Fruit fly (Drosophila melanogaster) whole organism, embryonic: ENCODE results near the gene kkv.
A peak's percentile ranks its signal among the peaks of the same experiment; 100 is the strongest.

Experiments used
- Asciz ChIP-seq: fragments of 200-800 bp; sonication (Bioruptor generic); optimal IDR thresholded peaks from 2 replicates; lab custom pipeline; 2017; ENCODE audit warnings: missing biosample characterization, mild to moderate bottlenecking, missing genetic modification characterization, missing genetic modification reagents
- CG10654 ChIP-seq: fragments of 200-800 bp; sonication (Bioruptor generic); optimal IDR thresholded peaks from 2 replicates; lab custom pipeline; 2016; ENCODE audit warnings: missing biosample characterization, missing genetic modification characterization
- CG11085 ChIP-seq: fragments of 200-800 bp; sonication (Bioruptor generic); IDR thresholded peaks from 2 replicates; pipeline ENCODE4 v1.3.6; 2022; ENCODE audit warnings: missing biosample characterization, missing genetic modification characterization
- CG12104 ChIP-seq: fragments of 200-800 bp; sonication (Bioruptor generic); optimal IDR thresholded peaks from 3 replicates; lab custom pipeline; 2016; ENCODE audit warnings: missing biosample characterization, missing genetic modification characterization
- CG16779 ChIP-seq: fragments of 200-800 bp; sonication (Bioruptor generic); IDR thresholded peaks from 2 replicates; pipeline ENCODE4 v1.3.6; 2022; ENCODE audit warnings: missing biosample characterization, missing genetic modification characterization
- CG16813 ChIP-seq: fragments of 200-800 bp; sonication (Bioruptor generic); IDR thresholded peaks from 3 replicates; pipeline ENCODE4 v1.3.6; 2022; ENCODE audit warnings: missing biosample characterization, missing genetic modification characterization; ENCODE audit not compliant: partially characterized antibody
- CG17186 ChIP-seq: fragments of 200-800 bp; sonication (Bioruptor generic); optimal IDR thresholded peaks from 3 replicates; lab custom pipeline; 2017; ENCODE audit warnings: missing biosample characterization, missing genetic modification reagents, missing genetic modification characterization
- CG17385 ChIP-seq: fragments of 200-800 bp; sonication (Bioruptor generic); optimal IDR thresholded peaks from 3 replicates; lab custom pipeline; 2018; ENCODE audit warnings: missing biosample characterization, mild to moderate bottlenecking, missing genetic modification characterization
- CG1792 ChIP-seq: fragments of 200-800 bp; sonication (Bioruptor generic); optimal IDR thresholded peaks from 2 replicates; lab custom pipeline; 2016; ENCODE audit warnings: missing biosample characterization, missing genetic modification characterization
- CG34376 ChIP-seq: fragments of 200-800 bp; sonication (Bioruptor generic); optimal IDR thresholded peaks from 2 replicates; lab custom pipeline; 2018; ENCODE audit warnings: missing biosample characterization, mild to moderate bottlenecking, missing genetic modification characterization
- CG4360 ChIP-seq: fragments of 200-800 bp; sonication (Bioruptor generic); IDR thresholded peaks from 2 replicates; pipeline ENCODE4 v1.3.6; 2022; ENCODE audit warnings: missing biosample characterization, missing genetic modification characterization
- CG43689 ChIP-seq: fragments of 200-800 bp; sonication (Bioruptor generic); IDR thresholded peaks from 2 replicates; pipeline ENCODE4 v1.3.6; 2022; ENCODE audit warnings: missing biosample characterization, missing genetic modification characterization
- CG6254 ChIP-seq: fragments of 200-800 bp; sonication (Bioruptor generic); optimal IDR thresholded peaks from 3 replicates; lab custom pipeline; 2017; ENCODE audit warnings: mild to moderate bottlenecking, missing biosample characterization, missing genetic modification reagents, missing genetic modification characterization
- CG6683 ChIP-seq: fragments of 200-800 bp; sonication (Bioruptor generic); optimal IDR thresholded peaks from 2 replicates; lab custom pipeline; 2017; ENCODE audit warnings: missing biosample characterization, mild to moderate bottlenecking, missing genetic modification characterization, missing genetic modification reagents
- CG7372 ChIP-seq: fragments of 200-800 bp; sonication (Bioruptor generic); IDR thresholded peaks from 2 replicates; pipeline ENCODE4 v1.3.6; 2022; ENCODE audit warnings: missing biosample characterization, missing genetic modification characterization
- CG7556 ChIP-seq: fragments of 200-800 bp; sonication (Bioruptor generic); optimal IDR thresholded peaks from 2 replicates; lab custom pipeline; 2017; ENCODE audit warnings: missing biosample characterization, mild to moderate bottlenecking, missing genetic modification characterization
- CG7745 ChIP-seq: fragments of 200-800 bp; sonication (Bioruptor generic); optimal IDR thresholded peaks from 2 replicates; lab custom pipeline; 2018; ENCODE audit warnings: missing biosample characterization, mild to moderate bottlenecking, missing genetic modification characterization, moderate library complexity
- CG8089 ChIP-seq: fragments of 200-800 bp; sonication (Bioruptor generic); optimal IDR thresholded peaks from 3 replicates; lab custom pipeline; 2016; ENCODE audit warnings: missing biosample characterization, missing genetic modification characterization
- CG9609 ChIP-seq: fragments of 200-800 bp; sonication (Bioruptor generic); optimal IDR thresholded peaks from 3 replicates; lab custom pipeline; 2016; ENCODE audit warnings: missing biosample characterization, missing genetic modification characterization
- CTCF ChIP-seq: fragments of 200-800 bp; sonication (Bioruptor generic); optimal IDR thresholded peaks from 2 replicates; lab custom pipeline; 2017; ENCODE audit warnings: missing biosample characterization, mild to moderate bottlenecking, missing genetic modification characterization, moderate library complexity
- D19A ChIP-seq: fragments of 200-800 bp; optimal IDR thresholded peaks from 3 replicates; lab custom pipeline; 2019; ENCODE audit warnings: missing biosample characterization, mild to moderate bottlenecking, missing genetic modification characterization, moderate library complexity
- Doc3 ChIP-seq: fragments of 200-800 bp; sonication (Bioruptor generic); IDR thresholded peaks from 3 replicates; pipeline ENCODE4 v1.3.6; 2022; ENCODE audit warnings: missing biosample characterization, missing genetic modification characterization; ENCODE audit not compliant: partially characterized antibody
- Dref ChIP-seq: fragments of 200-800 bp; sonication (Bioruptor generic); IDR thresholded peaks from 2 replicates; pipeline ENCODE4 v1.3.6; 2022; ENCODE audit warnings: missing biosample characterization, missing genetic modification characterization
- ERR ChIP-seq: fragments of 200-800 bp; sonication (Bioruptor generic); optimal IDR thresholded peaks from 2 replicates; lab custom pipeline; 2016; ENCODE audit warnings: missing biosample characterization, missing genetic modification characterization
- Ets65A ChIP-seq: fragments of 200-800 bp; sonication (Bioruptor generic); peaks from one replicate; lab custom pipeline; 2016; ENCODE audit warnings: missing biosample characterization, missing genetic modification characterization
- Fer2 ChIP-seq: fragments of 200-800 bp; sonication (Bioruptor generic); optimal IDR thresholded peaks from 2 replicates; lab custom pipeline; 2018; ENCODE audit warnings: missing biosample characterization, mild to moderate bottlenecking, missing genetic modification characterization, moderate library complexity
- H2.0 ChIP-seq: fragments of 200-800 bp; sonication (Bioruptor generic); IDR thresholded peaks from 2 replicates; pipeline ENCODE4 v1.3.6; 2022; ENCODE audit warnings: missing biosample characterization, missing genetic modification characterization
- Hmr ChIP-seq: fragments of 200-800 bp; sonication (Bioruptor generic); optimal IDR thresholded peaks from 3 replicates; lab custom pipeline; 2017; ENCODE audit warnings: mild to moderate bottlenecking, missing biosample characterization, missing genetic modification reagents, missing genetic modification characterization
- Hr3 ChIP-seq: fragments of 200-800 bp; sonication (Bioruptor generic); optimal IDR thresholded peaks from 3 replicates; lab custom pipeline; 2016; ENCODE audit warnings: missing biosample characterization, missing genetic modification characterization
- Lim3 ChIP-seq: fragments of 200-800 bp; sonication (Bioruptor generic); IDR thresholded peaks from 2 replicates; pipeline ENCODE4 v1.3.6; 2022; ENCODE audit warnings: missing biosample characterization, missing genetic modification characterization
- NK7.1 ChIP-seq: fragments of 200-800 bp; sonication (Bioruptor generic); optimal IDR thresholded peaks from 3 replicates; lab custom pipeline; 2016; ENCODE audit warnings: missing biosample characterization, missing genetic modification characterization
- PHDP ChIP-seq: fragments of 200-800 bp; sonication (Bioruptor generic); optimal IDR thresholded peaks from 3 replicates; lab custom pipeline; 2018; ENCODE audit warnings: missing biosample characterization, mild to moderate bottlenecking, missing genetic modification characterization, moderate library complexity
- Ravus ChIP-seq: fragments of 200-800 bp; sonication (Bioruptor generic); IDR thresholded peaks from 2 replicates; pipeline ENCODE4 v1.3.6; 2022; ENCODE audit warnings: missing biosample characterization, missing genetic modification characterization
- Sox102F ChIP-seq: fragments of 200-800 bp; sonication (Bioruptor generic); optimal IDR thresholded peaks from 2 replicates; lab custom pipeline; 2018; ENCODE audit warnings: missing biosample characterization, mild to moderate bottlenecking, missing genetic modification characterization, moderate library complexity
- Usf ChIP-seq: fragments of 200-800 bp; sonication (Bioruptor generic); optimal IDR thresholded peaks from 2 replicates; lab custom pipeline; 2017; ENCODE audit warnings: missing genotype, missing biosample characterization, missing genetic modification characterization
- chif ChIP-seq, 2 experiments: fragments of 200-800 bp; sonication (Bioruptor generic); optimal IDR thresholded peaks; 3 replicates each; lab custom pipeline; 2016; ENCODE audit warnings: missing biosample characterization in 2 of 2, missing genetic modification characterization in 2 of 2
- ci ChIP-seq: fragments of 200-800 bp; sonication (Bioruptor generic); IDR thresholded peaks from 3 replicates; pipeline ENCODE4 v1.3.6; 2022; ENCODE audit warnings: missing biosample characterization, missing genetic modification characterization
- corto ChIP-seq: fragments of 200-800 bp; sonication (Bioruptor generic); optimal IDR thresholded peaks from 2 replicates; lab custom pipeline; 2016; ENCODE audit warnings: missing biosample characterization, mild to moderate bottlenecking, missing genetic modification characterization, moderate library complexity
- crol ChIP-seq: fragments of 200-800 bp; sonication (Bioruptor generic); IDR thresholded peaks from 2 replicates; pipeline ENCODE4 v1.3.6; 2022; ENCODE audit warnings: missing biosample characterization, missing genetic modification characterization
- ems ChIP-seq: fragments of 200-800 bp; sonication (Bioruptor generic); optimal IDR thresholded peaks from 3 replicates; lab custom pipeline; 2016; ENCODE audit warnings: missing biosample characterization, missing genetic modification characterization
- esg ChIP-seq: fragments of 200-800 bp; sonication (Bioruptor generic); conservative IDR thresholded peaks from 2 replicates; pipeline ENCODE4 v1.3.6; 2022; ENCODE audit warnings: missing biosample characterization, missing genetic modification characterization
- fd3F ChIP-seq: fragments of 200-800 bp; sonication (Bioruptor generic); optimal IDR thresholded peaks from 2 replicates; lab custom pipeline; 2018; ENCODE audit warnings: missing biosample characterization, mild to moderate bottlenecking, missing genetic modification characterization, moderate library complexity
- grn ChIP-seq: fragments of 200-800 bp; sonication (Bioruptor generic); optimal IDR thresholded peaks from 3 replicates; lab custom pipeline; 2017; ENCODE audit warnings: missing biosample characterization, missing genetic modification characterization
- kay ChIP-seq: fragments of 200-800 bp; sonication (Bioruptor generic); optimal IDR thresholded peaks from 2 replicates; lab custom pipeline; 2016; ENCODE audit warnings: missing biosample characterization, missing genetic modification characterization
- p53 ChIP-seq: fragments of 200-800 bp; sonication (Bioruptor generic); optimal IDR thresholded peaks from 2 replicates; lab custom pipeline; 2016; ENCODE audit warnings: missing biosample characterization, missing genetic modification characterization
- peb ChIP-seq: fragments of 200-800 bp; sonication (Bioruptor generic); IDR thresholded peaks from 2 replicates; pipeline ENCODE4 v1.3.6; 2022; ENCODE audit warnings: missing biosample characterization, missing genetic modification characterization
- pita ChIP-seq: fragments of 200-800 bp; sonication (Bioruptor generic); optimal IDR thresholded peaks from 2 replicates; lab custom pipeline; 2017; ENCODE audit warnings: missing biosample characterization, mild to moderate bottlenecking, missing genetic modification characterization
- ro ChIP-seq: fragments of 200-800 bp; sonication (Bioruptor generic); IDR thresholded peaks from 2 replicates; pipeline ENCODE4 v1.3.6; 2022; ENCODE audit warnings: missing biosample characterization, missing genetic modification characterization
- sisA ChIP-seq: fragments of 200-800 bp; sonication (Bioruptor generic); IDR thresholded peaks from 2 replicates; pipeline ENCODE4 v1.3.6; 2022; ENCODE audit warnings: missing biosample characterization, missing genetic modification characterization
- so ChIP-seq: fragments of 200-800 bp; sonication (Bioruptor generic); IDR thresholded peaks from 3 replicates; pipeline ENCODE4 v1.3.6; 2022; ENCODE audit warnings: missing biosample characterization, missing genetic modification characterization
- sr ChIP-seq: fragments of 200-800 bp; sonication (Bioruptor generic); IDR thresholded peaks from 3 replicates; pipeline ENCODE4 v1.3.6; 2022; ENCODE audit warnings: missing biosample characterization, missing genetic modification characterization
- unpg ChIP-seq: fragments of 200-800 bp; sonication (Bioruptor generic); optimal IDR thresholded peaks from 3 replicates; lab custom pipeline; 2018; ENCODE audit warnings: missing biosample characterization, mild to moderate bottlenecking, missing genetic modification characterization, moderate library complexity
- wdn ChIP-seq: fragments of 200-800 bp; sonication (Bioruptor generic); IDR thresholded peaks from 2 replicates; pipeline ENCODE4 v1.3.6; 2022; ENCODE audit warnings: missing biosample characterization, missing genetic modification characterization
- zf30C ChIP-seq: fragments of 200-800 bp; sonication (Bioruptor generic); optimal IDR thresholded peaks from 3 replicates; lab custom pipeline; 2018; ENCODE audit warnings: missing biosample characterization, mild to moderate bottlenecking, missing genetic modification characterization

Gene kkv

dm6 chr3R:5438750-5439149 is 46.1 kb upstream of the kkv start (continued):
- TF ChIP-seq Dref (GFP tag; lab: Robert Waterston, UW) (no peak), sisA (GFP tag; lab: Robert Waterston, UW) (no peak), unpg (GFP tag; lab: Kevin White, UChicago) (no peak), Hmr (GFP tag; lab: Kevin White, UChicago) (no peak), ro (GFP tag; lab: Robert Waterston, UW) (no peak), Asciz (GFP tag; lab: Kevin White, UChicago) (no peak), ERR (GFP tag; lab: Kevin White, UChicago) (no peak), CG16813 (GFP tag; lab: Robert Waterston, UW) (peak; percentile 43), CTCF (GFP tag; lab: Kevin White, UChicago) (peak; percentile 12), Usf (no peak), corto (GFP tag; lab: Kevin White, UChicago) (no peak), CG11085 (no peak), sr (GFP tag; lab: Robert Waterston, UW) (no peak), CG8089 (GFP tag; lab: Kevin White, UChicago) (no peak), crol (GFP tag; lab: Robert Waterston, UW) (no peak), CG9609 (GFP tag; lab: Kevin White, UChicago) (no peak), Doc3 (no peak), CG10654 (GFP tag; lab: Kevin White, UChicago) (no peak), CG4360 (GFP tag; lab: Robert Waterston, UW) (no peak), CG6683 (GFP tag; lab: Kevin White, UChicago) (no peak), fd3F (no peak), PHDP (tag; lab: Kevin White, UChicago) (no peak), zf30C (no peak), p53 (GFP tag; lab: Kevin White, UChicago) (no peak), grn (GFP tag; lab: Kevin White, UChicago) (no peak), wdn (GFP tag; lab: Robert Waterston, UW) (no peak), CG7372 (no peak), Ets65A (peak; percentile 62), peb (no peak), kay (no peak), CG17186 (GFP tag; lab: Kevin White, UChicago) (no peak), CG16779 (no peak), CG6254 (GFP tag; lab: Kevin White, UChicago) (no peak), CG1792 (GFP tag; lab: Kevin White, UChicago) (no peak), ems (no peak), Hr3 (GFP tag; lab: Kevin White, UChicago) (no peak), Sox102F (GFP tag; lab: Kevin White, UChicago) (peak; percentile 17), CG17385 (GFP tag; lab: Kevin White, UChicago) (no peak), Lim3 (no peak), esg (GFP tag; lab: Robert Waterston, UW) (no peak), CG7556 (GFP tag; lab: Kevin White, UChicago) (no peak), so (GFP tag; lab: Robert Waterston, UW) (no peak), CG43689 (GFP tag; lab: Robert Waterston, UW) (no peak), D19A (tag; lab: Kevin White, UChicago) (no peak), CG7745 (tag; lab: Kevin White, UChicago) (no peak), Fer2 (tag; lab: Kevin White, UChicago) (no peak), CG12104 (GFP tag; lab: Kevin White, UChicago) (no peak), NK7.1 (GFP tag; lab: Kevin White, UChicago) (no peak), CG34376 (GFP tag; lab: Kevin White, UChicago) (no peak), ci (GFP tag; lab: Robert Waterston, UW) (no peak), H2.0 (GFP tag; lab: Robert Waterston, UW) (no peak), chif (GFP tag; optimal IDR thresholded peaks at IDR 0.05; lab: Kevin White, UChicago) (peak in 1 of 2 experiments; percentile 23), Ravus (no peak), pita (GFP tag; lab: Kevin White, UChicago) (no peak)
